Fruit fly (Drosophila melanogaster): Measurements from ENCODE around the gene Paip2.
A peak's percentile ranks its signal among the peaks of the same experiment; 100 is the strongest.

The Paip2 gene

dm6 chr3R:12997550-12998233 lies 17.1 kb downstream of the Paip2 start, which contains the start of the genes CG17327, CG44194 and CG7518 (continued):
- peak; percentile 51 for TF ChIP-seq amos (GFP tag; IDR thresholded peaks at IDR 0.05; ENCODE audit: partially characterized antibody)
- peak; percentile 74 for TF ChIP-seq CG2116 (GFP tag; optimal IDR thresholded peaks at IDR 0.05)
- no peak for TF ChIP-seq slou (GFP tag; optimal IDR thresholded peaks at IDR 0.05)
- no peak for TF ChIP-seq CG6813 (GFP tag; optimal IDR thresholded peaks at IDR 0.05)
- peak; percentile 41 for TF ChIP-seq Myb (GFP tag; optimal IDR thresholded peaks at IDR 0.05)
- no peak for TF ChIP-seq NC2α (GFP tag; optimal IDR thresholded peaks at IDR 0.05)
- peak; percentile 23 for TF ChIP-seq Dek (tag; optimal IDR thresholded peaks at IDR 0.05)
- TF ChIP-seq Ptx1 (GFP tag; IDR thresholded peaks at IDR 0.05) = peak; percentile 29; the same call in 1 of the 2 replicates
- TF ChIP-seq NK7.1 (GFP tag; optimal IDR thresholded peaks at IDR 0.05) = no peak
- no peak for TF ChIP-seq ind (GFP tag; optimal IDR thresholded peaks at IDR 0.05)
- TF ChIP-seq gfzf (GFP tag; optimal IDR thresholded peaks at IDR 0.05) = peak; percentile 93
- no peak for TF ChIP-seq CG6175 (GFP tag; IDR thresholded peaks at IDR 0.05)
- TF ChIP-seq peb (GFP tag; IDR thresholded peaks at IDR 0.05) = no peak
- peak; percentile 27 for TF ChIP-seq mam (GFP tag; optimal IDR thresholded peaks at IDR 0.05)
- no peak for TF ChIP-seq CG16779 (GFP tag; IDR thresholded peaks at IDR 0.05)
- peak; percentile 35 to 39 for TF ChIP-seq dpn (GFP tag; optimal IDR thresholded peaks at IDR 0.05)
- TF ChIP-seq fru (optimal IDR thresholded peaks at IDR 0.05) = peak; percentile 11
- TF ChIP-seq CG1792 (GFP tag; optimal IDR thresholded peaks at IDR 0.05) = no peak
- TF ChIP-seq HLH3B (GFP tag; IDR thresholded peaks at IDR 0.05) = no peak
- TF ChIP-seq yki (optimal IDR thresholded peaks at IDR 0.05) = no peak
- TF ChIP-seq Fer3 (tag; optimal IDR thresholded peaks at IDR 0.05) = no peak
- no peak for TF ChIP-seq crol (GFP tag; IDR thresholded peaks at IDR 0.05)
- no peak for TF ChIP-seq H15 (GFP tag; IDR thresholded peaks at IDR 0.05)
- TF ChIP-seq Ada2b (GFP tag; IDR thresholded peaks at IDR 0.05) = no peak
- TF ChIP-seq CG13424 (tag; optimal IDR thresholded peaks at IDR 0.05) = peak; percentile 35
- peak; percentile 41 for TF ChIP-seq stwl (tag; optimal IDR thresholded peaks at IDR 0.05)
- peak; percentile 9 for TF ChIP-seq CG8924 (tag; optimal IDR thresholded peaks at IDR 0.05)
- no peak for TF ChIP-seq Xbp1 (GFP tag; optimal IDR thresholded peaks at IDR 0.05)
- TF ChIP-seq nmo (GFP tag; optimal IDR thresholded peaks at IDR 0.05) = peak; percentile 45
- TF ChIP-seq CG1602 (GFP tag; optimal IDR thresholded peaks at IDR 0.05) = peak; percentile 11
- TF ChIP-seq lola (GFP tag; optimal IDR thresholded peaks at IDR 0.05) = peak in 1 of 3 experiments; percentile 52
- no peak for TF ChIP-seq dimm (GFP tag; IDR thresholded peaks at IDR 0.05)
- TF ChIP-seq mirr (GFP tag; optimal IDR thresholded peaks at IDR 0.05) = no peak
- TF ChIP-seq crp (GFP tag; optimal IDR thresholded peaks at IDR 0.05) = no peak
- peak; percentile 66 for TF ChIP-seq CG12391 (tag; optimal IDR thresholded peaks at IDR 0.05)
- TF ChIP-seq ERR (GFP tag; optimal IDR thresholded peaks at IDR 0.05) = no peak
- TF ChIP-seq luna (GFP tag; optimal IDR thresholded peaks at IDR 0.05) = no peak
- TF ChIP-seq CG9437 (GFP tag; optimal IDR thresholded peaks at IDR 0.05) = peak; percentile 21
- no peak for TF ChIP-seq zfh1 (GFP tag; IDR thresholded peaks at IDR 0.05)
- peak; percentile 2 for TF ChIP-seq Ssrp (tag; optimal IDR thresholded peaks at IDR 0.05)
- no peak for TF ChIP-seq CG15601 (tag; optimal IDR thresholded peaks at IDR 0.05)
- TF ChIP-seq CG6791 (GFP tag; IDR thresholded peaks at IDR 0.05; ENCODE audit: partially characterized antibody) = peak; percentile 42; the same call in 1 of the 3 replicates
- peak; percentile 5 for TF ChIP-seq fd96Cb (tag; optimal IDR thresholded peaks at IDR 0.05)
- TF ChIP-seq BtbVII (GFP tag; optimal IDR thresholded peaks at IDR 0.05) = no peak
- TF ChIP-seq mld (GFP tag; IDR thresholded peaks at IDR 0.05; ENCODE audit: partially characterized antibody) = no peak
- peak; percentile 14 for TF ChIP-seq Fer2 (tag; optimal IDR thresholded peaks at IDR 0.05)
- TF ChIP-seq Ravus (GFP tag; IDR thresholded peaks at IDR 0.05) = no peak
- TF ChIP-seq lbe (GFP tag; optimal IDR thresholded peaks at IDR 0.05) = no peak
- peak; percentile 80; the same call in 2 of the 4 replicates for TF ChIP-seq chinmo (GFP tag; IDR thresholded peaks at IDR 0.05; ENCODE audit: partially characterized antibody)
- TF ChIP-seq CG2120 (GFP tag; optimal IDR thresholded peaks at IDR 0.05) = peak; percentile 42
